Worm (Caenorhabditis elegans) whole organism, young adult: Measurements from ENCODE around the gene lrch-1.

Experiments
- D2030.7 ChIP-seq: fragments of 200-800 bp; sonication (Bioruptor generic); IDR thresholded peaks from 2 replicates; pipeline ENCODE4 v1.3.6; 2022; ENCODE audit warnings: missing genetic modification reagents, missing genetic modification characterization, missing compliant biosample characterization
- F10E7.11 ChIP-seq: sonication (generic microtip); optimal IDR thresholded peaks from 2 replicates; lab custom pipeline; 2017; ENCODE audit warnings: mild to moderate bottlenecking, missing genetic modification characterization, moderate library complexity, missing compliant biosample characterization
- K11D2.4 ChIP-seq: fragments of 200-800 bp; sonication (Bioruptor generic); IDR thresholded peaks from 2 replicates; pipeline ENCODE4 v1.3.6; 2022; ENCODE audit warnings: missing genetic modification reagents, missing genetic modification characterization, missing compliant biosample characterization
- Y56A3A.18 ChIP-seq: fragments of 200-800 bp; sonication (Bioruptor generic); IDR thresholded peaks from 2 replicates; pipeline ENCODE4 v1.3.6; 2022; ENCODE audit warnings: missing genetic modification reagents, missing genetic modification characterization, missing compliant biosample characterization
- akir-1 ChIP-seq: fragments of 200-800 bp; sonication (Bioruptor generic); optimal IDR thresholded peaks from 2 replicates; lab custom pipeline; 2018; ENCODE audit warnings: mild to moderate bottlenecking, missing genetic modification characterization, moderate library complexity, missing compliant biosample characterization
- bed-2 ChIP-seq: fragments of 200-800 bp; sonication (Bioruptor generic); IDR thresholded peaks from 2 replicates; pipeline ENCODE4 v1.3.6; 2022; ENCODE audit warnings: missing genetic modification reagents, missing genetic modification characterization, missing compliant biosample characterization
- cebp-1 ChIP-seq, 2 experiments: fragments of 200-800 bp in 1 of 2; sonication (Bioruptor generic) in 1 of 2; sonication (generic microtip) in 1 of 2; IDR thresholded peaks in 1 of 2; optimal IDR thresholded peaks in 1 of 2; 2 replicates each; pipeline versions ENCODE4 v1.3.6 to Lab custom; 2017 to 2022; ENCODE audit warnings: missing compliant biosample characterization in 2 of 2, missing genetic modification characterization in 2 of 2, mild to moderate bottlenecking in 1 of 2, missing genetic modification reagents in 1 of 2, moderate library complexity in 1 of 2
- cebp-2 ChIP-seq: fragments of 200-800 bp; sonication (Bioruptor generic); IDR thresholded peaks from 2 replicates; pipeline ENCODE4 v1.3.6; 2022; ENCODE audit warnings: missing genetic modification characterization, missing compliant biosample characterization
- ceh-100 ChIP-seq: fragments of 200-800 bp; sonication (Bioruptor generic); IDR thresholded peaks from 2 replicates; pipeline ENCODE4 v1.3.6; 2022; ENCODE audit warnings: missing genetic modification reagents, missing genetic modification characterization, missing compliant biosample characterization
- ceh-40 ChIP-seq: fragments of 200-800 bp; sonication (Bioruptor generic); IDR thresholded peaks from 2 replicates; pipeline ENCODE4 v1.3.6; 2022; ENCODE audit warnings: missing genetic modification characterization, missing compliant biosample characterization
- ceh-58 ChIP-seq: fragments of 200-800 bp; sonication (Bioruptor generic); IDR thresholded peaks from 2 replicates; pipeline ENCODE4 v1.3.6; 2022; ENCODE audit warnings: missing genetic modification characterization, missing compliant biosample characterization
- ceh-79 ChIP-seq: sonication (generic microtip); optimal IDR thresholded peaks from 2 replicates; lab custom pipeline; 2017; ENCODE audit warnings: mild to moderate bottlenecking, missing genetic modification characterization, missing compliant biosample characterization
- dox-1 ChIP-seq: fragments of 200-800 bp; sonication (Bioruptor generic); IDR thresholded peaks from 2 replicates; pipeline ENCODE4 v1.3.6; 2022; ENCODE audit warnings: missing genetic modification reagents, missing genetic modification characterization, missing compliant biosample characterization
- efl-1 ChIP-seq: fragments of 150-350 bp; optimal IDR thresholded peaks from 2 replicates; lab custom pipeline; 2014; ENCODE audit warnings: missing biosample characterization, missing genetic modification reagents, missing genetic modification characterization
- egrh-3 ChIP-seq: fragments of 200-800 bp; sonication (Bioruptor generic); IDR thresholded peaks from 2 replicates; pipeline ENCODE4 v1.3.6; 2022; ENCODE audit warnings: missing genetic modification reagents, missing genetic modification characterization, missing compliant biosample characterization
- fkh-3 ChIP-seq: sonication (generic microtip); optimal IDR thresholded peaks from 2 replicates; lab custom pipeline; 2016; ENCODE audit warnings: mild to moderate bottlenecking, missing genetic modification characterization, missing compliant biosample characterization
- hlh-12 ChIP-seq: sonication (generic microtip); optimal IDR thresholded peaks from 2 replicates; lab custom pipeline; 2016; ENCODE audit warnings: missing genetic modification characterization, missing compliant biosample characterization
- hlh-26 ChIP-seq: fragments of 200-800 bp; sonication (Bioruptor generic); conservative IDR thresholded peaks from 2 replicates; pipeline ENCODE4 v1.3.6; 2022; ENCODE audit warnings: missing genetic modification reagents, missing genetic modification characterization, missing compliant biosample characterization
- hmg-20 ChIP-seq: fragments of 200-800 bp; sonication (Bioruptor generic); IDR thresholded peaks from 2 replicates; pipeline ENCODE4 v1.3.6; 2022; ENCODE audit warnings: missing genetic modification reagents, missing genetic modification characterization, missing compliant biosample characterization
- hrde-1 ChIP-seq: sonication (generic microtip); optimal IDR thresholded peaks from 2 replicates; lab custom pipeline; 2016; ENCODE audit warnings: missing genetic modification characterization, mild to moderate bottlenecking, missing compliant biosample characterization, moderate library complexity, missing genotype, missing genetic modification reagents, borderline replicate concordance
- hsf-1 ChIP-seq: fragments of 200-800 bp; sonication (Bioruptor generic); IDR thresholded peaks from 2 replicates; pipeline ENCODE4 v1.3.6; 2022; ENCODE audit warnings: missing genetic modification reagents, missing genetic modification characterization, missing compliant biosample characterization
- lag-1 ChIP-seq: fragments of 200-800 bp; sonication (Bioruptor generic); IDR thresholded peaks from 2 replicates; pipeline ENCODE4 v1.3.6; 2022; ENCODE audit warnings: missing genetic modification reagents, missing genetic modification characterization, missing compliant biosample characterization
- lin-35 ChIP-seq, 3 experiments: fragments of 150-350 bp in 2 of 3; sonication (generic microtip) in 1 of 3; optimal IDR thresholded peaks; 2 replicates each; lab custom pipeline; 2014 to 2018; ENCODE audit warnings: missing biosample characterization in 3 of 3, missing genetic modification characterization in 3 of 3, missing genetic modification reagents in 3 of 3
- lir-1 ChIP-seq: fragments of 200-800 bp; sonication (Bioruptor generic); conservative IDR thresholded peaks from 2 replicates; pipeline ENCODE4 v1.3.6; 2022; ENCODE audit warnings: missing genetic modification reagents, missing genetic modification characterization, missing compliant biosample characterization
- madf-8 ChIP-seq: fragments of 200-800 bp; sonication (Bioruptor generic); conservative IDR thresholded peaks from 2 replicates; pipeline ENCODE4 v1.3.6; 2022; ENCODE audit warnings: missing genetic modification reagents, missing genetic modification characterization, missing compliant biosample characterization
- mcd-1 ChIP-seq: fragments of 200-800 bp; sonication (Bioruptor generic); IDR thresholded peaks from 2 replicates; pipeline ENCODE4 v1.3.6; 2022; ENCODE audit warnings: missing genetic modification reagents, missing genetic modification characterization, missing compliant biosample characterization
- mel-28 ChIP-seq: sonication (generic microtip); optimal IDR thresholded peaks from 2 replicates; lab custom pipeline; 2016; ENCODE audit warnings: borderline replicate concordance, mild to moderate bottlenecking, missing genetic modification characterization, missing compliant biosample characterization
- mes-4 ChIP-seq: sonication (generic microtip); optimal IDR thresholded peaks from 2 replicates; lab custom pipeline; 2016; ENCODE audit warnings: missing genotype, missing genetic modification characterization, missing compliant biosample characterization
- nfyb-1 ChIP-seq: fragments of 200-800 bp; sonication (Bioruptor generic); IDR thresholded peaks from 2 replicates; pipeline ENCODE4 v1.3.6; 2022; ENCODE audit warnings: missing genetic modification reagents, missing genetic modification characterization, missing compliant biosample characterization
- nhr-27 ChIP-seq: fragments of 200-800 bp; sonication (Bioruptor generic); optimal IDR thresholded peaks from 2 replicates; lab custom pipeline; 2018; ENCODE audit warnings: mild to moderate bottlenecking, missing genetic modification characterization, moderate library complexity, missing compliant biosample characterization
- nhr-80 ChIP-seq: sonication (generic microtip); optimal IDR thresholded peaks from 2 replicates; lab custom pipeline; 2016; ENCODE audit warnings: missing genetic modification characterization, missing compliant biosample characterization
- pbrm-1 ChIP-seq: fragments of 200-800 bp; sonication (Bioruptor generic); IDR thresholded peaks from 2 replicates; pipeline ENCODE4 v1.3.6; 2022; ENCODE audit warnings: missing genetic modification reagents, missing genetic modification characterization, missing compliant biosample characterization
- rcor-1 ChIP-seq: fragments of 200-800 bp; sonication (Bioruptor generic); IDR thresholded peaks from 2 replicates; pipeline ENCODE4 v1.3.6; 2022; ENCODE audit warnings: missing genetic modification reagents, missing genetic modification characterization, missing compliant biosample characterization
- rec-8 ChIP-seq, 2 experiments: sonication (generic microtip); optimal IDR thresholded peaks; 2 replicates each; lab custom pipeline; 2016; ENCODE audit warnings: mild to moderate bottlenecking in 2 of 2, missing genetic modification characterization in 2 of 2, missing genetic modification reagents in 2 of 2, missing genotype in 2 of 2, missing biosample characterization in 1 of 2, missing compliant biosample characterization in 1 of 2, moderate library complexity in 1 of 2
- snpc-3.4 ChIP-seq: sonication (generic microtip); optimal IDR thresholded peaks from 2 replicates; lab custom pipeline; 2017; ENCODE audit warnings: missing genetic modification characterization, mild to moderate bottlenecking, missing compliant biosample characterization, antibody characterized with exemption, moderate library complexity, missing genotype, missing genetic modification reagents
- snpc-4 ChIP-seq, 5 experiments: fragments of 150-350 bp in 1 of 5; sonication (generic microtip) in 4 of 5; optimal IDR thresholded peaks; 2 replicates each; lab custom pipeline; 2014 to 2018; ENCODE audit warnings: missing genetic modification characterization in 5 of 5, missing biosample characterization in 3 of 5, antibody characterized with exemption in 2 of 5, mild to moderate bottlenecking in 2 of 5, missing compliant biosample characterization in 2 of 5, missing genotype in 2 of 5, moderate library complexity in 2 of 5, missing genetic modification reagents in 1 of 5
- sptf-2 ChIP-seq: fragments of 200-800 bp; sonication (Bioruptor generic); optimal IDR thresholded peaks from 2 replicates; lab custom pipeline; 2018; ENCODE audit warnings: mild to moderate bottlenecking, missing genetic modification characterization, missing compliant biosample characterization
- unc-130 ChIP-seq: sonication (generic microtip); optimal IDR thresholded peaks from 2 replicates; lab custom pipeline; 2016; ENCODE audit warnings: missing genetic modification reagents, missing genetic modification characterization, missing compliant biosample characterization
- unc-62 ChIP-seq: fragments of 150-350 bp; optimal IDR thresholded peaks from 2 replicates; lab custom pipeline; 2014; ENCODE audit warnings: missing biosample characterization, missing genetic modification reagents, missing genetic modification characterization
- zfh-2 ChIP-seq: fragments of 200-800 bp; sonication (Bioruptor generic); conservative IDR thresholded peaks from 2 replicates; pipeline ENCODE4 v1.3.6; 2022; ENCODE audit warnings: missing genetic modification reagents, missing genetic modification characterization, missing compliant biosample characterization
- ztf-28 ChIP-seq: fragments of 200-800 bp; sonication (Bioruptor generic); IDR thresholded peaks from 2 replicates; pipeline ENCODE4 v1.3.6; 2022; ENCODE audit warnings: missing genetic modification reagents, missing genetic modification characterization, missing compliant biosample characterization
- ztf-3 ChIP-seq: fragments of 200-800 bp; sonication (Bioruptor generic); optimal IDR thresholded peaks from 2 replicates; lab custom pipeline; 2018; ENCODE audit warnings: mild to moderate bottlenecking, missing genetic modification characterization, missing compliant biosample characterization

Gene lrch-1

DNA sequence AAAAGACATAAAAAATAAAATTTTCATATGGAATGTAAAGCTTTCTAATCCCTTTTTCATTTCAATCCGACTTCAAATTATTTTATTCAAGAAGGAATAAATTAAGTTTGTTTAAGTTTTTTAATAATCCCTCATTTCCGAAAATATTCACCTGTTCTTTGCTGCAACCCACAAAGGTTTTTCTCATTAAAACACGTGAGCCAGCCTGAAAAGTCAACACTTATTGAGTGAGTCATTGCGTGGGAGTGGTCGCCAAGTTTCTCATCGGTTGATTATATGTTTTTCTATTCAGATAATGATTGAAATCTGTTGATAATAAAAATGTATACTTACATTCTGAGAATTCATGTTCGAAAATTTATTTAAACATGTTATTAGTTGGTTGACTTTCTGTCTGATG lies 29.0 kb upstream of the lrch-1 start:
- no peak for TF ChIP-seq fkh-3 (tag; lab: Kevin White, UChicago)
- no peak for TF ChIP-seq D2030.7 (GFP tag; lab: Robert Waterston, UW)
- TF ChIP-seq Y56A3A.18 (GFP tag; lab: Robert Waterston, UW) = no peak
- TF ChIP-seq egrh-3 = no peak
- no peak for TF ChIP-seq hlh-12
- no peak for TF ChIP-seq ceh-40 (GFP tag; lab: Robert Waterston, UW)
- TF ChIP-seq ztf-28 (GFP tag; lab: Robert Waterston, UW) = no peak
- TF ChIP-seq cebp-1 (GFP tag; IDR thresholded peaks at IDR 0.05; lab: Robert Waterston, UW) = no peak
- TF ChIP-seq cebp-1 (tag; optimal IDR thresholded peaks at IDR 0.05; lab: Kevin White, UChicago) = no peak
- no peak for TF ChIP-seq rcor-1 (GFP tag; lab: Robert Waterston, UW)
- no peak for TF ChIP-seq sptf-2 (GFP tag; lab: Kevin White, UChicago)
- no peak for TF ChIP-seq nhr-27 (tag; lab: Kevin White, UChicago)
- TF ChIP-seq hsf-1 (GFP tag; lab: Robert Waterston, UW) = no peak
- TF ChIP-seq bed-2 (GFP tag; lab: Robert Waterston, UW) = no peak
- TF ChIP-seq mcd-1 (GFP tag; lab: Robert Waterston, UW) = no peak
- no peak for TF ChIP-seq F10E7.11
- TF ChIP-seq akir-1 (GFP tag; lab: Kevin White, UChicago) = no peak
- TF ChIP-seq hlh-26 (GFP tag; lab: Robert Waterston, UW) = no peak
- no peak for TF ChIP-seq unc-130 (GFP tag; lab: Kevin White, UChicago)
- TF ChIP-seq ceh-79 (tag; lab: Kevin White, UChicago) = no peak

DNA sequence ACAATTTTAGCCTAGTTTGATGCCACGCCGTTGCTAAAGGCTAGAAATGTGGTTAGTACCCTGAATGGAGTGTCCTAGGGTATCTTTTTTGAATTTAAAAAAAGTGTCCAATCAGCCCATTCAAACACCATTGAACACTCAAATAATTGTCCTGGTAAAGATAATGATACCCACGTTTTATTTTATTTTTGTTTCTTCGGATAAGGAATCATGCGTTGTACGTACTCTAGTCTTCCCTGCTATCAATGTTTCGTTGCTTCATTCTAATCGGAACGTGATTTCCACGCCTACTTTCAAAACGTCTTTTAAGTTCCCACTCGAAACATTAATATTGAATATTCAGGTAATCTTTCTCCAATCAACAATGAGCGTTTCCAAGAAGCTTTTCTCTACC lies 24.2 kb upstream of the lrch-1 start, which contains the start of gene got-2.2:
TSS of gene got-2.2 (plus strand) at position 344 of the 394 bp plus-strand sequence.
- TF ChIP-seq cebp-2 (GFP tag; lab: Robert Waterston, UW) (no peak), mcd-1 (GFP tag; lab: Robert Waterston, UW) (no peak), hrde-1 (tag; lab: Kevin White, UChicago) (no peak), unc-62 (GFP tag; lab: Kevin White, UChicago) (no peak), rec-8 (tag; optimal IDR thresholded peaks at IDR 0.05; lab: Kevin White, UChicago) (no peak), snpc-3.4 (no peak), pbrm-1 (GFP tag; lab: Robert Waterston, UW) (no peak), mes-4 (tag; lab: Kevin White, UChicago) (no peak), ceh-58 (GFP tag; lab: Robert Waterston, UW) (no peak), snpc-4 (GFP tag; optimal IDR thresholded peaks at IDR 0.05; lab: Kevin White, UChicago) (no peak), snpc-4 (tag; optimal IDR thresholded peaks at IDR 0.05; lab: Kevin White, UChicago) (no peak)

DNA sequence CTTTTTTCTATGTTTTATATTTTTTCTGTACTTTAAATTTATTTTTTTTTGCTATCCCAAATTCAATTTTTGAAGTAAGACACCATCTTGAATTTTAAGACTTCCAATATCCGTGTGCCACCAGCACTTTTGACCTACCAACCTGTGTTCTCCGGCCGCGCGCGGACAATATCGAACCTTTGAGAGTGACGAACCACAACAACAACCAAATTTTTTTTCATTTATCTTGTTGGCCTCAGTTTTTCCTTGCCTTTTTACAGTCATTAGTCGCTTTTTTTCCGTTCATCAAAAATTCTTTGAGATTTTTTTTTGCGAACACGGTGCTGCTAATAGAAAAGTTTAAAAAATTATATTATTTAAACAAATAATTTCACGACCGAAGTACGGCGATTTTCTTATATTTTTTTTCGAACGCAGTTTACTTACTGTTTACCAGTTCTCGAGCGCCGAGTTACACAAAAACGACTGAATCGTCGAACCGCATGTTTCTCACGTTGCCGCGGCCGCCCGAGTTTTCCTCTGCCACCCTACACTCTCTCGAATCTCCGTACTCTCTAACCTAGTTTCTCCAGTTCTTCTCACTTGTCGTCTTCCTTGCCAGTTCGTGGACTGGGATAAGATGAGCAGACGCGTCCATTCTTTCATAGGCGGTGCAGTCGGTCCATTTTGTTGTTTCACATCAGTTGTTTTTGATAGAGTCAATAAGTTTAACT lies 23.6 kb upstream of the lrch-1 start:
- TF ChIP-seq madf-8 (GFP tag; lab: Robert Waterston, UW) = 0 out of 2 replicates have a peak, but pooled peaks have one; percentile 9
- TF ChIP-seq lir-1 (GFP tag; lab: Robert Waterston, UW) = no peak
- no peak for TF ChIP-seq mcd-1 (GFP tag; lab: Robert Waterston, UW)
- TF ChIP-seq rcor-1 (GFP tag; lab: Robert Waterston, UW) = peak; percentile 41; the same call in 1 of the 2 replicates
- no peak for TF ChIP-seq cebp-1 (GFP tag; IDR thresholded peaks at IDR 0.05; lab: Robert Waterston, UW)
- peak; percentile 33 for TF ChIP-seq cebp-1 (tag; optimal IDR thresholded peaks at IDR 0.05; lab: Kevin White, UChicago)
- TF ChIP-seq nfyb-1 = no peak
- peak; percentile 2 for TF ChIP-seq nhr-80
- TF ChIP-seq nhr-27 (tag; lab: Kevin White, UChicago) = no peak
- peak; percentile 5; the same call in 1 of the 2 replicates for TF ChIP-seq dox-1 (GFP tag; lab: Robert Waterston, UW)
- TF ChIP-seq cebp-2 (GFP tag; lab: Robert Waterston, UW) = no peak
- TF ChIP-seq zfh-2 = peak; percentile 77
- TF ChIP-seq sptf-2 (GFP tag; lab: Kevin White, UChicago) = no peak
- TF ChIP-seq ceh-100 = no peak
- TF ChIP-seq efl-1 (GFP tag; lab: Kevin White, UChicago) = peak; percentile 69
- peak in 1 of 3 experiments; percentile 5 for TF ChIP-seq lin-35 (GFP tag; optimal IDR thresholded peaks at IDR 0.05; lab: Kevin White, UChicago)
- TF ChIP-seq snpc-3.4 = no peak
- no peak for TF ChIP-seq mel-28
- no peak for TF ChIP-seq ztf-3 (GFP tag; lab: Kevin White, UChicago)
- no peak for TF ChIP-seq lag-1 (GFP tag; lab: Robert Waterston, UW)
- no peak for TF ChIP-seq K11D2.4 (GFP tag; lab: Robert Waterston, UW)
- no peak for TF ChIP-seq hmg-20
